Worm (Caenorhabditis elegans): ENCODE results near the gene T04C12.8.

The T04C12.8 gene

ce11 chrV:11029309-11029708, 39.8 kb downstream of the T04C12.8 start (continued):
- TF ChIP-seq F13H6.1 (tag; optimal IDR thresholded peaks at IDR 0.05) (peak; percentile 71), ceh-9 (tag; optimal IDR thresholded peaks at IDR 0.05) (no peak), C38D4.7 (GFP tag; optimal IDR thresholded peaks at IDR 0.05) (no peak), npax-4 (tag; optimal IDR thresholded peaks at IDR 0.05) (no peak), mec-3 (tag; optimal IDR thresholded peaks at IDR 0.05; ENCODE audit: borderline replicate concordance) (peak; percentile 71), ceh-48 (tag; optimal IDR thresholded peaks at IDR 0.05) (peak; percentile 52), hlh-15 (tag; optimal IDR thresholded peaks at IDR 0.05) (no peak), ceh-45 (GFP tag; IDR thresholded peaks at IDR 0.05) (no peak), ceh-22 (tag; optimal IDR thresholded peaks at IDR 0.05) (no peak), pros-1 (tag; optimal IDR thresholded peaks at IDR 0.05) (no peak), pax-1 (tag; optimal IDR thresholded peaks at IDR 0.05) (peak; percentile 11), pha-2 (tag; optimal IDR thresholded peaks at IDR 0.05) (no peak), nfya-1 (tag; optimal IDR thresholded peaks at IDR 0.05) (peak; percentile 13), eyg-1 (tag; optimal IDR thresholded peaks at IDR 0.05) (peak; percentile 17), pqm-1 (tag; optimal IDR thresholded peaks at IDR 0.05) (no peak), hlh-13 (GFP tag; optimal IDR thresholded peaks at IDR 0.05) (no peak), dmd-4 (tag; optimal IDR thresholded peaks at IDR 0.05; ENCODE audit: borderline replicate concordance) (peak; percentile 56), ceh-6 (GFP tag; optimal IDR thresholded peaks at IDR 0.05) (peak; percentile 39), nhr-232 (tag; optimal IDR thresholded peaks at IDR 0.05) (no peak), syd-9 (tag; optimal IDR thresholded peaks at IDR 0.05) (no peak), sdc-2 (tag; optimal IDR thresholded peaks at IDR 0.05) (peak; percentile 8), tbx-7 (tag; optimal IDR thresholded peaks at IDR 0.05) (peak; percentile 91), ceh-30 (tag; optimal IDR thresholded peaks at IDR 0.05) (no peak), T23F11.4 (GFP tag; optimal IDR thresholded peaks at IDR 0.05) (no peak), sox-4 (tag; optimal IDR thresholded peaks at IDR 0.05) (no peak), Y22D7AL.16 (tag; optimal IDR thresholded peaks at IDR 0.05) (no peak), dve-1 (tag; optimal IDR thresholded peaks at IDR 0.05) (no peak), pha-4 (tag; optimal IDR thresholded peaks at IDR 0.05) (no peak), gmeb-2 (tag; optimal IDR thresholded peaks at IDR 0.05) (no peak), elt-2 (tag; optimal IDR thresholded peaks at IDR 0.05) (peak; percentile 64), ama-1 (optimal IDR thresholded peaks at IDR 0.05) (no peak), fkh-10 (GFP tag; optimal IDR thresholded peaks at IDR 0.05) (no peak), K09A11.1 (tag; optimal IDR thresholded peaks at IDR 0.05; ENCODE audit: insufficient read depth) (no peak), ref-2 (tag; optimal IDR thresholded peaks at IDR 0.05) (peak; percentile 89), C08G9.2 (tag; optimal IDR thresholded peaks at IDR 0.05) (peak; percentile 96)

ce11 chrV:11027740-11028139, 41.4 kb downstream of the T04C12.8 start:
- no peak for TF ChIP-seq zip-5 (tag; optimal IDR thresholded peaks at IDR 0.05)
- no peak for TF ChIP-seq ceh-19 (GFP tag; optimal IDR thresholded peaks at IDR 0.05)
- no peak for TF ChIP-seq madf-2 (tag; optimal IDR thresholded peaks at IDR 0.05)
- no peak for TF ChIP-seq pax-1 (tag; optimal IDR thresholded peaks at IDR 0.05)
- TF ChIP-seq tbx-7 (tag; optimal IDR thresholded peaks at IDR 0.05) = no peak
- no peak for TF ChIP-seq ceh-14 (tag; optimal IDR thresholded peaks at IDR 0.05)
- TF ChIP-seq eyg-1 (tag; optimal IDR thresholded peaks at IDR 0.05) = no peak
- TF ChIP-seq ceh-24 (tag; optimal IDR thresholded peaks at IDR 0.05) = no peak
- no peak for TF ChIP-seq unc-42 (tag; optimal IDR thresholded peaks at IDR 0.05)
- TF ChIP-seq sox-4 (tag; optimal IDR thresholded peaks at IDR 0.05) = no peak
- no peak for TF ChIP-seq lin-11 (tag; optimal IDR thresholded peaks at IDR 0.05)

ce11 chrV:11022817-11023216, 46.3 kb downstream of the T04C12.8 start, which contains the start of the genes C13G3.12 and hot-6:
Gene C13G3.12 (minus strand): TSS chrV:11022917.
Gene hot-6 (minus strand): TSS chrV:11022937.
- TF ChIP-seq ceh-24 (tag; optimal IDR thresholded peaks at IDR 0.05) (no peak), ceh-48 (tag; optimal IDR thresholded peaks at IDR 0.05) (no peak)

Data from whole organism, late embryonic.